Worm (Caenorhabditis elegans): ENCODE measurements around the gene Y44A6B.3.

ce11 chrV:20626043-20626761 lies 12.0 kb downstream of the Y44A6B.3 start, which contains the start of the genes F46B3.9 and srz-18:
- TF ChIP-seq med-1 (GFP tag; optimal IDR thresholded peaks at IDR 0.05; ENCODE audit: insufficient read depth), result no peak
- TF ChIP-seq klf-2 (GFP tag; conservative IDR thresholded peaks at IDR 0.05), result no peak
- no peak for TF ChIP-seq T22C8.4 (GFP tag; IDR thresholded peaks at IDR 0.05)
